Fruit fly (Drosophila melanogaster) whole organism, adult: ENCODE measurements around the gene beta'COP.

Experiments
- CG11617 ChIP-seq: fragments of 200-800 bp; sonication (Bioruptor generic); optimal IDR thresholded peaks from 2 replicates; lab custom pipeline; 2017; ENCODE audit warnings: mild to moderate bottlenecking, missing biosample characterization, missing genetic modification reagents, missing genetic modification characterization
- CG14711 ChIP-seq: fragments of 200-800 bp; sonication (Bioruptor generic); optimal IDR thresholded peaks from 2 replicates; lab custom pipeline; 2018; ENCODE audit warnings: missing biosample characterization, mild to moderate bottlenecking, missing genetic modification characterization, moderate library complexity
- CG1620 ChIP-seq: fragments of 200-800 bp; sonication (Bioruptor generic); optimal IDR thresholded peaks from 2 replicates; lab custom pipeline; 2016; ENCODE audit warnings: missing biosample characterization, missing genetic modification characterization
- CG7045 ChIP-seq: fragments of 200-800 bp; sonication (Bioruptor generic); optimal IDR thresholded peaks from 2 replicates; lab custom pipeline; 2017; ENCODE audit warnings: missing biosample characterization, mild to moderate bottlenecking, missing genetic modification characterization
- Hr96 ChIP-seq: fragments of 200-800 bp; sonication (Bioruptor generic); optimal IDR thresholded peaks from 2 replicates; lab custom pipeline; 2016; ENCODE audit warnings: missing biosample characterization, missing genetic modification characterization
- Mnt ChIP-seq: fragments of 200-800 bp; sonication (Bioruptor generic); optimal IDR thresholded peaks from 2 replicates; lab custom pipeline; 2016; ENCODE audit warnings: missing biosample characterization, mild to moderate bottlenecking, missing genetic modification characterization
- kay ChIP-seq: fragments of 200-800 bp; sonication (Bioruptor generic); peaks from one replicate; lab custom pipeline; 2016; ENCODE audit warnings: missing biosample characterization, missing genetic modification characterization, borderline replicate concordance

DNA sequence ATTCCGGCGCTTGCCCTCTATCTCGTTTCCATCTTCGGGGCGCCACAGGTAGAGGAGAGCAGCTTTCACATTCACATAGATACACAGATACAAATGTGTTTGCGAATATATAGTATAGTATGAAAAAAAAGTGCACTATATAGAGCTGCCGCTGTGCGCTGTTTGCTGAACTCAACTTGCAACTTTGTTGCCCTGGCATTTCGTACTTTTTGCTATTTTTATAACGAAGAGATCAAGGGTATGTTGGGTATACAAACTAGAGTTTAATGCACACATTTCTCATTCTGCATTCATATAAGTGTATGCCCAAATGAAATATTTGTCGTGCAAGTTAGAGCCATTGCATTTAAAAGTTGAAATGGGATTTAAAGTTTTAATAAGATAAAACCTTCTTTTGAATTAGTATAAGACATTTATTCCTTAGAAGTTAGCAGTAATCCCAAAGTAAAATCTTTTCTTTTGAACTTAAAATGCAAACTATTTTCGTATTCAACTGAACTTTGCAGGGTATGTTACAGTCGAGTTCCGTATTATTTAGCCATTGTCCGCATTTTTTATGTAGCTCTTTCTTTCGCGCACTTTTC, 52.3 kb downstream of the beta'COP start:
- TF ChIP-seq Mnt = no peak
- TF ChIP-seq CG14711 (tag; lab: Kevin White, UChicago) = no peak
- TF ChIP-seq CG7045 (GFP tag; lab: Kevin White, UChicago) = no peak
- TF ChIP-seq kay (GFP tag; lab: Kevin White, UChicago) = no peak
- no peak for TF ChIP-seq CG11617 (GFP tag; lab: Kevin White, UChicago)
- no peak for TF ChIP-seq CG1620 (GFP tag; lab: Kevin White, UChicago)
- no peak for TF ChIP-seq Hr96 (GFP tag; lab: Kevin White, UChicago)
